Worm (Caenorhabditis elegans): ENCODE data around the gene nspc-13.
A peak's percentile ranks its signal among the peaks of the same experiment; 100 is the strongest.

ce11 chrX:12367498-12367897, 10.3 kb downstream of the nspc-13 start:
- peak in 1 of 2 experiments; percentile 45 for TF ChIP-seq mdl-1 (tag; optimal IDR thresholded peaks at IDR 0.05)
- no peak for TF ChIP-seq snpc-4 (tag; optimal IDR thresholded peaks at IDR 0.05)
- no peak for TF ChIP-seq hpl-2 (GFP tag; optimal IDR thresholded peaks at IDR 0.05)
- TF ChIP-seq nhr-11 (tag; optimal IDR thresholded peaks at IDR 0.05): no peak
- no peak for TF ChIP-seq hlh-4 (tag; optimal IDR thresholded peaks at IDR 0.05)
- TF ChIP-seq nhr-12 (tag; optimal IDR thresholded peaks at IDR 0.05): no peak
- peak in 1 of 2 experiments; percentile 11 for TF ChIP-seq efl-1 (optimal IDR thresholded peaks at IDR 0.05)
- no peak for TF ChIP-seq efl-1 (GFP tag; optimal IDR thresholded peaks at IDR 0.05 in 1 of 2)
- TF ChIP-seq fkh-4 (tag; optimal IDR thresholded peaks at IDR 0.05; ENCODE audit: borderline replicate concordance): no peak
